Fruit fly (Drosophila melanogaster): ENCODE measurements around the gene ko.

ko gene

dm6 chr3L:21067553-21068157, 63.3 kb downstream of the ko start (continued):
- no peak for TF ChIP-seq Trl (optimal IDR thresholded peaks at IDR 0.05)
- TF ChIP-seq Trl (GFP tag; optimal IDR thresholded peaks at IDR 0.05), result no peak
- no peak for TF ChIP-seq ems (GFP tag; optimal IDR thresholded peaks at IDR 0.05)
- peak; percentile 90 for TF ChIP-seq kni (GFP tag; optimal IDR thresholded peaks at IDR 0.05)
- peak; percentile 58 for TF ChIP-seq CG12769 (tag; optimal IDR thresholded peaks at IDR 0.05)
- no peak for TF ChIP-seq CG13287 (GFP tag; IDR thresholded peaks at IDR 0.05; ENCODE audit: partially characterized antibody)
- TF ChIP-seq HLHmδ (GFP tag; optimal IDR thresholded peaks at IDR 0.05), result peak; percentile 68
- peak; percentile 69 for TF ChIP-seq CG17385 (GFP tag; optimal IDR thresholded peaks at IDR 0.05)
- TF ChIP-seq Hr78 (GFP tag; optimal IDR thresholded peaks at IDR 0.05), result no peak
- peak; percentile 78 for TF ChIP-seq CG1832 (GFP tag; optimal IDR thresholded peaks at IDR 0.05)
- no peak for TF ChIP-seq CG5953 (GFP tag; IDR thresholded peaks at IDR 0.05)
- no peak for TF ChIP-seq Dip2 (GFP tag; IDR thresholded peaks at IDR 0.05)
- TF ChIP-seq Dref (GFP tag; IDR thresholded peaks at IDR 0.05), result no peak
- TF ChIP-seq CG10543 (GFP tag; optimal IDR thresholded peaks at IDR 0.05), result peak; percentile 1
- peak; percentile 1 for TF ChIP-seq MESR4 (GFP tag; optimal IDR thresholded peaks at IDR 0.05)
- TF ChIP-seq CG32767 (GFP tag; IDR thresholded peaks at IDR 0.05), result peak; percentile 26; the same call in 1 of the 2 replicates
- no peak for TF ChIP-seq CG11247 (GFP tag; IDR thresholded peaks at IDR 0.05)
- TF ChIP-seq gfzf (GFP tag; optimal IDR thresholded peaks at IDR 0.05), result no peak
- no peak for TF ChIP-seq nerfin-2 (GFP tag; IDR thresholded peaks at IDR 0.05; ENCODE audit: partially characterized antibody)
- TF ChIP-seq CG16813 (GFP tag; IDR thresholded peaks at IDR 0.05; ENCODE audit: partially characterized antibody), result 0 out of 3 replicates have a peak, but pooled peaks have one; percentile 27
- peak; percentile 38; the same call in 1 of the 2 replicates for TF ChIP-seq Adf1 (GFP tag; IDR thresholded peaks at IDR 0.05)
- no peak for TF ChIP-seq psq (GFP tag; optimal IDR thresholded peaks at IDR 0.05)
- TF ChIP-seq CG17361 (GFP tag; IDR thresholded peaks at IDR 0.05), result no peak
- peak; percentile 98 for TF ChIP-seq CG15479 (GFP tag; optimal IDR thresholded peaks at IDR 0.05)
- peak; percentile 28; the same call in 1 of the 4 replicates for TF ChIP-seq Dll (GFP tag; IDR thresholded peaks at IDR 0.05; ENCODE audit: partially characterized antibody)
- no peak for TF ChIP-seq CG18262 (tag; optimal IDR thresholded peaks at IDR 0.05)
- peak; percentile 43 for TF ChIP-seq CG17829 (tag; optimal IDR thresholded peaks at IDR 0.05)
- TF ChIP-seq chm (GFP tag; IDR thresholded peaks at IDR 0.05), result peak; percentile 71; the same call in 1 of the 2 replicates
- TF ChIP-seq sens (GFP tag), result peak; percentile 88
- peak; percentile 80 for TF ChIP-seq Lpt (GFP tag; optimal IDR thresholded peaks at IDR 0.05)
- TF ChIP-seq Doc3 (GFP tag; IDR thresholded peaks at IDR 0.05; ENCODE audit: partially characterized antibody), result no peak
- TF ChIP-seq CG7963 (GFP tag; IDR thresholded peaks at IDR 0.05; ENCODE audit: partially characterized antibody), result 0 out of 3 replicates have a peak, but pooled peaks have one; percentile 41
- TF ChIP-seq Med (GFP tag), result peak; percentile 68
- peak; percentile 18 for TF ChIP-seq wek (GFP tag; optimal IDR thresholded peaks at IDR 0.05)
- TF ChIP-seq amos (GFP tag; IDR thresholded peaks at IDR 0.05; ENCODE audit: partially characterized antibody), result 0 out of 2 replicates have a peak, but pooled peaks have one; percentile 24
- no peak for TF ChIP-seq GATAe (GFP tag; conservative IDR thresholded peaks at IDR 0.05)
- TF ChIP-seq Awh (GFP tag; IDR thresholded peaks at IDR 0.05), result peak; percentile 65; the same call in 1 of the 2 replicates
- no peak for TF ChIP-seq trh (GFP tag; optimal IDR thresholded peaks at IDR 0.05)
- TF ChIP-seq Kr (GFP tag; optimal IDR thresholded peaks at IDR 0.05), result peak; percentile 84
- TF ChIP-seq Opbp (GFP tag; IDR thresholded peaks at IDR 0.05; ENCODE audit: partially characterized antibody), result 0 out of 3 replicates have a peak, but pooled peaks have one; percentile 53
- no peak for TF ChIP-seq jumu (GFP tag; optimal IDR thresholded peaks at IDR 0.05)
- no peak for TF ChIP-seq CG32532 (GFP tag; IDR thresholded peaks at IDR 0.05)
- TF ChIP-seq CG3726 (GFP tag; IDR thresholded peaks at IDR 0.05), result no peak
- TF ChIP-seq cas (GFP tag; IDR thresholded peaks at IDR 0.05), result no peak
- TF ChIP-seq az2 (GFP tag; optimal IDR thresholded peaks at IDR 0.05), result no peak
- no peak for TF ChIP-seq CG11085 (GFP tag; IDR thresholded peaks at IDR 0.05)
- peak in 1 of 2 experiments; percentile 77 for TF ChIP-seq tll (GFP tag; optimal IDR thresholded peaks at IDR 0.05)
- TF ChIP-seq CG3995 (GFP tag; optimal IDR thresholded peaks at IDR 0.05), result no peak
- no peak for TF ChIP-seq bigmax (GFP tag; optimal IDR thresholded peaks at IDR 0.05)
